Worm (Caenorhabditis elegans): ENCODE results near the gene sto-6.

sto-6 gene

ce11 chrX:11617387-11617786, 14.8 kb upstream of the sto-6 start, which contains the start of gene F52D10.4:
Gene F52D10.4, plus strand, starts transcription at chrX:11617470.
- TF ChIP-seq ces-1 (GFP tag; optimal IDR thresholded peaks at IDR 0.05) (no peak), blmp-1 (tag; optimal IDR thresholded peaks at IDR 0.05) (no peak), flh-1 (GFP tag; optimal IDR thresholded peaks at IDR 0.05) (no peak), cnd-1 (tag; optimal IDR thresholded peaks at IDR 0.05) (no peak), bed-3 (GFP tag; optimal IDR thresholded peaks at IDR 0.05) (no peak), mep-1 (tag; optimal IDR thresholded peaks at IDR 0.05) (no peak)

ce11 chrX:11621997-11622396, 10.2 kb upstream of the sto-6 start, which contains the start of gene sto-3:
Gene sto-3, minus strand, starts transcription at chrX:11622097.
- no peak for TF ChIP-seq ces-1 (GFP tag; optimal IDR thresholded peaks at IDR 0.05)

- TF ChIP-seq unc-120 (tag; optimal IDR thresholded peaks at IDR 0.05; ENCODE audit: poor library complexity, severe bottlenecking), result no peak
- TF ChIP-seq unc-62 (GFP tag; optimal IDR thresholded peaks at IDR 0.05), result no peak
- TF ChIP-seq hlh-1 (tag; optimal IDR thresholded peaks at IDR 0.05), result no peak
- no peak for TF ChIP-seq ztf-11 (tag; optimal IDR thresholded peaks at IDR 0.05)
- TF ChIP-seq elt-1 (tag; optimal IDR thresholded peaks at IDR 0.05; ENCODE audit: borderline replicate concordance, insufficient read depth), result no peak
- no peak for TF ChIP-seq flh-1 (GFP tag; optimal IDR thresholded peaks at IDR 0.05)
- no peak for TF ChIP-seq mep-1 (tag; optimal IDR thresholded peaks at IDR 0.05)
- TF ChIP-seq nhr-76 (tag; optimal IDR thresholded peaks at IDR 0.05), result no peak
- no peak for TF ChIP-seq drap-1 (GFP tag; optimal IDR thresholded peaks at IDR 0.05)
- no peak for TF ChIP-seq unc-39 (tag; optimal IDR thresholded peaks at IDR 0.05)
- no peak for TF ChIP-seq nhr-12 (tag; optimal IDR thresholded peaks at IDR 0.05)
- TF ChIP-seq mls-2 (tag; optimal IDR thresholded peaks at IDR 0.05), result no peak
- TF ChIP-seq cnd-1 (tag; optimal IDR thresholded peaks at IDR 0.05), result no peak
- TF ChIP-seq nhr-2 (tag; optimal IDR thresholded peaks at IDR 0.05), result no peak
These were observed 8.8 kb upstream of the sto-6 start for ce11 chrX:11623442-11623841.

- no peak for TF ChIP-seq nhr-76 (tag; optimal IDR thresholded peaks at IDR 0.05)
- no peak for TF ChIP-seq ham-2 (GFP tag; optimal IDR thresholded peaks at IDR 0.05)
- no peak for TF ChIP-seq sptf-1 (tag; optimal IDR thresholded peaks at IDR 0.05)
- no peak for TF ChIP-seq drap-1 (GFP tag; optimal IDR thresholded peaks at IDR 0.05)
- TF ChIP-seq hlh-1 (tag; optimal IDR thresholded peaks at IDR 0.05), result no peak
These were observed 7.6 kb upstream of the sto-6 start for ce11 chrX:11624621-11625020.

ce11 chrX:11627013-11627412, 5.2 kb upstream of the sto-6 start, which contains the start of gene twk-44:
Gene twk-44, minus strand, starts transcription at chrX:11627113.
- TF ChIP-seq nhr-76 (tag; optimal IDR thresholded peaks at IDR 0.05), result no peak
- no peak for TF ChIP-seq unc-62 (GFP tag; optimal IDR thresholded peaks at IDR 0.05)
- no peak for TF ChIP-seq elt-1 (tag; optimal IDR thresholded peaks at IDR 0.05; ENCODE audit: borderline replicate concordance, insufficient read depth)
- TF ChIP-seq nhr-12 (tag; optimal IDR thresholded peaks at IDR 0.05), result no peak

ce11 chrX:11628580-11628979, 3.6 kb upstream of the sto-6 start, which contains the start of gene spp-30:
Gene spp-30, minus strand, starts transcription at chrX:11628680.
- TF ChIP-seq nhr-76 (tag; optimal IDR thresholded peaks at IDR 0.05) (no peak), ham-2 (GFP tag; optimal IDR thresholded peaks at IDR 0.05) (no peak), elt-1 (tag; optimal IDR thresholded peaks at IDR 0.05; ENCODE audit: borderline replicate concordance, insufficient read depth) (no peak)

- TF ChIP-seq ces-1 (GFP tag; optimal IDR thresholded peaks at IDR 0.05), result peak; percentile 89
- TF ChIP-seq nhr-28 (tag; optimal IDR thresholded peaks at IDR 0.05), result no peak
These were observed 1.7 kb upstream of the sto-6 start for ce11 chrX:11630499-11630898.

- peak; percentile 33 for TF ChIP-seq ces-1 (GFP tag; optimal IDR thresholded peaks at IDR 0.05)
- TF ChIP-seq ceh-83 (GFP tag; optimal IDR thresholded peaks at IDR 0.05), result no peak
These were observed 1.1 kb downstream of the sto-6 start for ce11 chrX:11633278-11633677.

- TF ChIP-seq ham-2 (GFP tag; optimal IDR thresholded peaks at IDR 0.05) (no peak), hlh-1 (tag; optimal IDR thresholded peaks at IDR 0.05) (peak; percentile 27), ztf-11 (tag; optimal IDR thresholded peaks at IDR 0.05) (no peak)
These were observed 5.5 kb downstream of the sto-6 start for ce11 chrX:11637721-11638120.
